Fruit fly (Drosophila melanogaster) whole organism, wandering third instar larva: ENCODE data around the gene CG31974.
A peak's percentile ranks its signal among the peaks of the same experiment; 100 is the strongest.

Experiments used
- Abd-B ChIP-seq: fragments of >200 bp; optimal IDR thresholded peaks from 2 replicates; lab custom pipeline; 2017; ENCODE audit warnings: missing biosample characterization, missing genetic modification characterization
- CG32264 ChIP-seq: fragments of 200-800 bp; sonication (Bioruptor generic); optimal IDR thresholded peaks from 2 replicates; lab custom pipeline; 2016; ENCODE audit warnings: missing biosample characterization, missing genetic modification characterization
- CG9705 ChIP-seq: fragments of 200-800 bp; sonication (Bioruptor generic); optimal IDR thresholded peaks from 2 replicates; lab custom pipeline; 2018; ENCODE audit warnings: missing biosample characterization, mild to moderate bottlenecking, missing genetic modification characterization
- CrebA ChIP-seq: fragments of 200-800 bp; sonication (Bioruptor generic); optimal IDR thresholded peaks from 2 replicates; lab custom pipeline; 2016; ENCODE audit warnings: missing biosample characterization, mild to moderate bottlenecking, missing genetic modification characterization, borderline replicate concordance
- Dfd ChIP-seq: fragments of >200 bp; optimal IDR thresholded peaks from 2 replicates; lab custom pipeline; 2017; ENCODE audit warnings: missing biosample characterization, missing genetic modification characterization
- Dif ChIP-seq: fragments of 200-275, 200-300 bp; sonication (Bioruptor generic); optimal IDR thresholded peaks from 2 replicates; lab custom pipeline; 2018; ENCODE audit warnings: missing biosample characterization, missing genetic modification characterization; ENCODE audit not compliant: partially characterized antibody
- GATAd ChIP-seq: sonication (Bioruptor generic); optimal IDR thresholded peaks from 2 replicates; lab custom pipeline; 2016; ENCODE audit warnings: missing biosample characterization, missing genetic modification characterization
- HLH106 ChIP-seq: fragments of 200-800 bp; optimal IDR thresholded peaks from 3 replicates; lab custom pipeline; 2019; ENCODE audit warnings: missing biosample characterization, mild to moderate bottlenecking, missing genetic modification characterization, moderate library complexity
- Hnf4 ChIP-seq: fragments of 200-800 bp; sonication (Bioruptor generic); optimal IDR thresholded peaks from 2 replicates; lab custom pipeline; 2016; ENCODE audit warnings: missing biosample characterization, mild to moderate bottlenecking, missing genetic modification characterization
- Hr78 ChIP-seq: fragments of >200 bp; optimal IDR thresholded peaks from 2 replicates; lab custom pipeline; 2017; ENCODE audit warnings: missing biosample characterization, missing genetic modification characterization
- Hr83 ChIP-seq: fragments of 200-300 bp; sonication (Bioruptor generic); optimal IDR thresholded peaks from 2 replicates; lab custom pipeline; 2016; ENCODE audit warnings: missing biosample characterization, mild to moderate bottlenecking, missing genetic modification characterization, moderate library complexity; ENCODE audit not compliant: poor library complexity, severe bottlenecking
- Jra ChIP-seq: sonication (Bioruptor generic); optimal IDR thresholded peaks from 2 replicates; lab custom pipeline; 2016; ENCODE audit warnings: missing biosample characterization, missing genetic modification characterization
- Mio ChIP-seq: sonication (Bioruptor generic); optimal IDR thresholded peaks from 2 replicates; lab custom pipeline; 2016; ENCODE audit warnings: missing biosample characterization, missing genetic modification characterization
- Myc ChIP-seq: fragments of >200 bp; optimal IDR thresholded peaks from 2 replicates; lab custom pipeline; 2017
- N ChIP-seq: fragments of >200 bp; optimal IDR thresholded peaks from 2 replicates; lab custom pipeline; 2018; ENCODE audit warnings: missing biosample characterization, missing external identifiers, missing genetic modification characterization
- OdsH ChIP-seq: fragments of 200-800 bp; sonication (Bioruptor generic); optimal IDR thresholded peaks from 2 replicates; lab custom pipeline; 2016; ENCODE audit warnings: missing biosample characterization, mild to moderate bottlenecking, missing genetic modification characterization
- Rel ChIP-seq, 2 experiments: fragments of 200-800 bp; sonication (Bioruptor generic) in 1 of 2; optimal IDR thresholded peaks; 2 replicates in 1 of 2; 3 replicates in 1 of 2; lab custom pipeline; 2016 to 2019; ENCODE audit warnings: mild to moderate bottlenecking in 2 of 2, missing biosample characterization in 2 of 2, missing genetic modification characterization in 2 of 2, moderate library complexity in 1 of 2
- Sp1 ChIP-seq: fragments of 200-800 bp; sonication (Bioruptor generic); optimal IDR thresholded peaks from 3 replicates; lab custom pipeline; 2019; ENCODE audit warnings: missing biosample characterization, mild to moderate bottlenecking, missing genetic modification characterization, moderate library complexity
- Vsx2 ChIP-seq: fragments of 200-300, 225-300 bp; sonication (Bioruptor generic); optimal IDR thresholded peaks from 2 replicates; lab custom pipeline; 2018; ENCODE audit warnings: missing biosample characterization, missing genetic modification characterization; ENCODE audit not compliant: partially characterized antibody
- br ChIP-seq: fragments of 200-800 bp; sonication (Bioruptor generic); optimal IDR thresholded peaks from 2 replicates; lab custom pipeline; 2016; ENCODE audit warnings: missing biosample characterization, missing genetic modification characterization
- brk ChIP-seq: fragments of 200-800 bp; sonication (Bioruptor generic); optimal IDR thresholded peaks from 2 replicates; lab custom pipeline; 2016; ENCODE audit warnings: missing biosample characterization, mild to moderate bottlenecking, missing genetic modification characterization
- dl ChIP-seq, 2 experiments: fragments of 175-275, 200-275 bp in 1 of 2; fragments of 200-275 bp in 1 of 2; sonication (Bioruptor generic); optimal IDR thresholded peaks; lab custom pipeline; 2018; ENCODE audit warnings: mild to moderate bottlenecking in 2 of 2, missing biosample characterization in 2 of 2, missing genetic modification characterization in 2 of 2, moderate library complexity in 2 of 2; ENCODE audit not compliant: partially characterized antibody in 2 of 2, insufficient read depth in 1 of 2
- dmrt93B ChIP-seq: fragments of 200-800 bp; sonication (Bioruptor generic); optimal IDR thresholded peaks from 2 replicates; lab custom pipeline; 2018; ENCODE audit warnings: missing biosample characterization, mild to moderate bottlenecking, missing genetic modification characterization
- dsf ChIP-seq: sonication (Bioruptor generic); optimal IDR thresholded peaks from 2 replicates; lab custom pipeline; 2016; ENCODE audit warnings: missing biosample characterization, missing genetic modification characterization, borderline replicate concordance
- ey ChIP-seq: fragments of 200-800 bp; sonication (Bioruptor generic); optimal IDR thresholded peaks from 2 replicates; lab custom pipeline; 2016; ENCODE audit warnings: missing biosample characterization, missing genetic modification characterization
- foxo ChIP-seq, 2 experiments: fragments of 200-800 bp; sonication (Bioruptor generic); optimal IDR thresholded peaks; 2 replicates in 1 of 2; 3 replicates in 1 of 2; lab custom pipeline; 2016 to 2017; ENCODE audit warnings: missing biosample characterization in 2 of 2, missing genetic modification characterization in 2 of 2
- fru ChIP-seq: fragments of 200-800 bp; sonication (Bioruptor generic); optimal IDR thresholded peaks from 3 replicates; lab custom pipeline; 2016; ENCODE audit warnings: missing biosample characterization, mild to moderate bottlenecking, missing genetic modification characterization
- h ChIP-seq: fragments of 200-800 bp; sonication (Bioruptor generic); optimal IDR thresholded peaks from 3 replicates; lab custom pipeline; 2016; ENCODE audit warnings: missing biosample characterization, mild to moderate bottlenecking, missing genetic modification characterization
- jim ChIP-seq: fragments of 175-275, 200-325 bp; sonication (Bioruptor generic); optimal IDR thresholded peaks from 2 replicates; lab custom pipeline; 2016; ENCODE audit warnings: missing biosample characterization, mild to moderate bottlenecking, missing genetic modification characterization
- lola ChIP-seq: fragments of >200 bp; optimal IDR thresholded peaks from 2 replicates; lab custom pipeline; 2017; ENCODE audit warnings: missing biosample characterization, missing genetic modification characterization
- pan ChIP-seq: fragments of >200 bp; optimal IDR thresholded peaks from 2 replicates; lab custom pipeline; 2017
- psq ChIP-seq: fragments of 200-800 bp; sonication (Bioruptor generic); optimal IDR thresholded peaks from 3 replicates; lab custom pipeline; 2017; ENCODE audit warnings: missing biosample characterization, mild to moderate bottlenecking, missing genetic modification characterization, moderate library complexity
- rgr ChIP-seq: fragments of 200-800 bp; sonication (Bioruptor generic); optimal IDR thresholded peaks from 3 replicates; lab custom pipeline; 2016; ENCODE audit warnings: missing biosample characterization, mild to moderate bottlenecking, missing genetic modification characterization
- sage ChIP-seq: fragments of 200-800 bp; sonication (Bioruptor generic); optimal IDR thresholded peaks from 2 replicates; lab custom pipeline; 2016; ENCODE audit warnings: missing biosample characterization, mild to moderate bottlenecking, missing genetic modification characterization
- sv ChIP-seq: fragments of 200-800 bp; sonication (Bioruptor generic); optimal IDR thresholded peaks from 3 replicates; lab custom pipeline; 2016; ENCODE audit warnings: missing biosample characterization, missing genetic modification characterization
- tai ChIP-seq: sonication (Bioruptor generic); optimal IDR thresholded peaks from 2 replicates; lab custom pipeline; 2016; ENCODE audit warnings: missing biosample characterization, missing genetic modification characterization
- usp ChIP-seq: fragments of >200 bp; optimal IDR thresholded peaks from 2 replicates; lab custom pipeline; 2017; ENCODE audit warnings: missing biosample characterization, missing genetic modification characterization
- woc ChIP-seq: sonication (Bioruptor generic); optimal IDR thresholded peaks from 2 replicates; lab custom pipeline; 2016; ENCODE audit warnings: missing biosample characterization, mild to moderate bottlenecking, missing genetic modification characterization

CG31974 gene

DNA sequence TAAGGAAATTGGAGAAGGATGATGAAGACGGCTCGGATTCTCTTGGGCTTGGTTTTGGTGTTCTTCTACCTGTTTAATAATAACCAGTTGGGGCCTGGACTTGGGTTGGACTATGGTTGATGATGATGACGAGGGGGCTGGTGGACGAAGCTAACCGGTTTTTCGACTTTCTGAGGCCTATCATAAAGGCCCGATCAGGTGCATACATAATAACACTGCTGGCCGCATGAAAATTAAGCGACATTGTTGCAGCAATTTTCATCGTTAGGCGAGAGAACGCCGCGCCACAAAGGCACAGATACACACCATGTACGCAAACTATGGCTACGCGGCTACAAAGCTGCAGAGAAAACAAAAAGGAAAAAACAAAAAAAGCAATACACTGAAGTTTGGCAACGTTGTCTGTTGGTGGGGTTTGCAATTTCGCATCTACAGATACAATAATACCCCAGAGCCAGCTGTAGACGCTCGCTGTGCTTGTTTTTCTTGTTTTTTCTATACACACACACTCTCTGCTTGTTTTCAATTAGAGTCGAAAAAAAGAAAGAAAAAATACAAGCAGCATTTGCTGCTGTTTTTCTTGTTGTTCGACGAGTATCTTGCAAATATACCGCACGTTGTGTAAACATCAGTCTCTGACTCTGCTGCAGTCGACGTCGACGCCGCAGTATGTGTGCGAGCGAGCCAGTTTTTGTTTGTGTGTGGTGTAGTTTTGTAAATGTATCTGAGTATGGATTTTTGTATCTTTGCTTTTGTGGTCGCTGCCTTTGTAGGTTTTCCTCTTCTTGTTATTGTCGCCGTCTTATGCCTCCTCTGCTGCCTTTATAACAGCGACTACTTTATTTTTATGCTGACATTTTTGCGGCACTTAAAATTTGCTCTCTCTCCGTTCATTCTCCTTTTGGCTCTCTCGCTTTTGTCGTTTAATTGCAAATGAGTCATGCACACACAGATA, 23.5 kb upstream of the CG31974 start:
- peak; percentile 82 for TF ChIP-seq Dif (GFP tag; lab: Kevin White, UChicago)
- peak; percentile 93 for TF ChIP-seq jim (GFP tag; lab: Kevin White, UChicago)
- peak; percentile 94 for TF ChIP-seq Jra (GFP tag; lab: Kevin White, UChicago)
- TF ChIP-seq HLH106 (tag; lab: Kevin White, UChicago) = peak; percentile 62
- no peak for TF ChIP-seq Abd-B (GFP tag; lab: Kevin White, UChicago)
- TF ChIP-seq CG32264 = peak; percentile 93
- TF ChIP-seq Mio (GFP tag; lab: Kevin White, UChicago) = peak; percentile 40
- peak; percentile 89 for TF ChIP-seq Hnf4 (GFP tag; lab: Kevin White, UChicago)
- no peak for TF ChIP-seq Myc (lab: Kevin White, UChicago)
- TF ChIP-seq GATAd (GFP tag; lab: Kevin White, UChicago) = no peak
- peak; percentile 98 for TF ChIP-seq brk (GFP tag; lab: Kevin White, UChicago)
- TF ChIP-seq dl (GFP tag; optimal IDR thresholded peaks at IDR 0.05; lab: Kevin White, UChicago; ENCODE audit: insufficient read depth in 1 of 2, partially characterized antibody in 2 of 2) = peak; percentile 57 to 60
- no peak for TF ChIP-seq lola (GFP tag; lab: Kevin White, UChicago)
- TF ChIP-seq fru = peak; percentile 88
- TF ChIP-seq foxo (GFP tag; optimal IDR thresholded peaks at IDR 0.05; lab: Kevin White, UChicago) = peak; percentile 74 to 97
- peak; percentile 89 for TF ChIP-seq h (GFP tag; lab: Kevin White, UChicago)
- TF ChIP-seq CG9705 (GFP tag; lab: Kevin White, UChicago) = peak; percentile 83
- peak; percentile 94 for TF ChIP-seq Sp1 (GFP tag; lab: Kevin White, UChicago)
- peak; percentile 93 for TF ChIP-seq tai (GFP tag; lab: Kevin White, UChicago)
- TF ChIP-seq sage = peak; percentile 97
- TF ChIP-seq pan (lab: Kevin White, UChicago) = no peak
- peak; percentile 97 for TF ChIP-seq Hr83 (GFP tag; lab: Kevin White, UChicago)
- peak; percentile 49 for TF ChIP-seq ey (GFP tag; lab: Kevin White, UChicago)
- peak; percentile 90 for TF ChIP-seq OdsH (GFP tag; lab: Kevin White, UChicago)
- no peak for TF ChIP-seq Hr78
- no peak for TF ChIP-seq usp
- no peak for TF ChIP-seq N (GFP tag; lab: Kevin White, UChicago)
- peak; percentile 92 for TF ChIP-seq Rel (GFP tag; optimal IDR thresholded peaks at IDR 0.05; lab: Kevin White, UChicago)
- TF ChIP-seq Rel (tag; optimal IDR thresholded peaks at IDR 0.05; lab: Kevin White, UChicago) = peak; percentile 82
- peak; percentile 86 for TF ChIP-seq dsf (GFP tag; lab: Kevin White, UChicago)
- peak; percentile 80 for TF ChIP-seq woc (GFP tag; lab: Kevin White, UChicago)
- TF ChIP-seq Vsx2 (GFP tag; lab: Kevin White, UChicago) = peak; percentile 76
- peak; percentile 51 for TF ChIP-seq dmrt93B
- peak; percentile 83 for TF ChIP-seq psq (GFP tag; lab: Kevin White, UChicago)
- TF ChIP-seq sv = peak; percentile 30
- TF ChIP-seq Dfd (GFP tag; lab: Kevin White, UChicago) = no peak
- TF ChIP-seq br = peak; percentile 90
- peak; percentile 88 for TF ChIP-seq rgr (GFP tag; lab: Kevin White, UChicago)
- peak; percentile 98 for TF ChIP-seq CrebA (GFP tag; lab: Kevin White, UChicago)
